Worm (Caenorhabditis elegans) whole organism, late embryonic: ENCODE data around the gene pfas-1.

Experiments used
- dve-1 ChIP-seq: sonication (generic microtip); optimal IDR thresholded peaks from 2 replicates; lab custom pipeline; 2017; ENCODE audit warnings: antibody characterized with exemption, mild to moderate bottlenecking, missing genetic modification characterization, missing compliant biosample characterization
- hlh-30 ChIP-seq: sonication (generic microtip); optimal IDR thresholded peaks from 2 replicates; lab custom pipeline; 2017; ENCODE audit warnings: antibody characterized with exemption, missing genetic modification characterization, missing compliant biosample characterization; ENCODE audit not compliant: insufficient read depth
- npax-4 ChIP-seq: sonication (generic microtip); optimal IDR thresholded peaks from 2 replicates; lab custom pipeline; 2016; ENCODE audit warnings: missing genetic modification characterization, missing compliant biosample characterization
- pag-3 ChIP-seq: sonication (generic microtip); optimal IDR thresholded peaks from 2 replicates; lab custom pipeline; 2016; ENCODE audit warnings: missing compliant biosample characterization, missing genetic modification characterization, borderline replicate concordance
- pha-4 ChIP-seq: fragments of 150-350 bp; optimal IDR thresholded peaks from 2 replicates; lab custom pipeline; 2018; ENCODE audit warnings: missing biosample characterization, missing genetic modification reagents, missing genetic modification characterization
- pqm-1 ChIP-seq: sonication (generic microtip); optimal IDR thresholded peaks from 2 replicates; lab custom pipeline; 2016; ENCODE audit warnings: missing genetic modification characterization, missing compliant biosample characterization
- ttx-3 ChIP-seq: sonication (generic microtip); optimal IDR thresholded peaks from 2 replicates; lab custom pipeline; 2016; ENCODE audit warnings: missing genetic modification reagents, missing genetic modification characterization, missing compliant biosample characterization

DNA sequence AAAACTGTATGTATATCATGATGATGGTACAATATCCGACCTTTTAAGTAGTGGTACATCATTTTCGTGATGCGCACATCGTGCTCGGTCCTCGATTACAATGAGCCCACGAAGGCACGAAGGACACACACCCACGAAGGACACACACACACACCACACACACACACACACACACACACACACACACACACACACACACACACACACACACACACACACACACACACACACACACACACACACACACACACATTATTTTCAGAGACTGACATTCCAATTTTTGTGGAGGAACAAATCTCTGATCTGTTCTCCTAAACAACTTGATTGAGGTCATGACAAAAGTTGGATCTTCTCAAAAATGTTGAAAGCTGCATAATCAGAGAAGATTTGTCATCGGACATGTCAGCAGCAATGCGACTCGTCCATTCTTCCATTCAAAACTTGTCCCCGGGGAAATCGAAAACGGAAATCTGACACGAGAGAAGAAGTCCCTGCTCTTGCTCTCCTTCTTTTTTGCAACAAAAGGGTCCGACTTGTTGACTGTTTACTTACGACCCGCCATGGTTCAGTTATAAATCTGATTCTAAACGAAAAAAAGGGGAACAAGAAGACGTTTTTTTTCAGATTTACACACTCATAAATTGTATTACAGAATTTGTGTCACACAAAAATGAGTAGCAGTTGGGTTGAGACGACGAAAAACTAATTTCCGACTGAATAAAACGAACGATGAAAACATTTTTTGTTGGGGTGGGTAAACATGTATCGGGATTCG lies 16.8 kb downstream of the pfas-1 start:
- TF ChIP-seq ttx-3, result no peak
- TF ChIP-seq pha-4 (tag; lab: Kevin White, UChicago), result no peak
- TF ChIP-seq pqm-1 (tag; lab: Kevin White, UChicago), result no peak
- no peak for TF ChIP-seq dve-1 (tag; lab: Kevin White, UChicago)
- no peak for TF ChIP-seq pag-3 (tag; lab: Kevin White, UChicago)
- no peak for TF ChIP-seq npax-4 (tag; lab: Kevin White, UChicago)
- no peak for TF ChIP-seq hlh-30 (tag; lab: Kevin White, UChicago)
